Fruit fly (Drosophila melanogaster) whole organism: Measurements from ENCODE around the gene CG4829.

Experiments used
- CG8478 ChIP-seq: fragments of >200 bp; optimal IDR thresholded peaks from 2 replicates; lab custom pipeline; 2018; ENCODE audit warnings: inconsistent platforms
- Dll ChIP-seq: fragments of >200 bp; optimal IDR thresholded peaks from 2 replicates; lab custom pipeline; 2017
- EcR ChIP-seq, 2 experiments: fragments of >200 bp; optimal IDR thresholded peaks; 2 replicates each; lab custom pipeline; 2017; ENCODE audit warnings: missing biosample characterization in 2 of 2, missing genetic modification characterization in 2 of 2, missing genetic modification reagents in 2 of 2
- pan ChIP-seq: fragments of >200 bp; optimal IDR thresholded peaks from 2 replicates; lab custom pipeline; 2017
- psq ChIP-seq: fragments of >200 bp; optimal IDR thresholded peaks from 2 replicates; lab custom pipeline; 2017
- usp ChIP-seq: fragments of >200 bp; optimal IDR thresholded peaks from 2 replicates; lab custom pipeline; 2017; ENCODE audit warnings: missing biosample characterization, missing genetic modification characterization, mixed read lengths

CG4829 gene

dm6 chrX:16821216-16821615 lies 9.7 kb downstream of the CG4829 start:
- TF ChIP-seq CG8478 (lab: Kevin White, UChicago) (no peak), psq (no peak), pan (lab: Kevin White, UChicago) (no peak), Dll (no peak), usp (GFP tag; lab: Kevin White, UChicago) (no peak), EcR (GFP tag; optimal IDR thresholded peaks at IDR 0.05; lab: Kevin White, UChicago) (no peak)

dm6 chrX:16822080-16822479 lies 10.6 kb downstream of the CG4829 start:
- TF ChIP-seq EcR (GFP tag; optimal IDR thresholded peaks at IDR 0.05; lab: Kevin White, UChicago) (no peak), usp (GFP tag; lab: Kevin White, UChicago) (no peak), psq (no peak), pan (lab: Kevin White, UChicago) (no peak), Dll (no peak), CG8478 (lab: Kevin White, UChicago) (no peak)

- TF ChIP-seq usp (GFP tag; lab: Kevin White, UChicago) (no peak), CG8478 (lab: Kevin White, UChicago) (no peak), EcR (GFP tag; optimal IDR thresholded peaks at IDR 0.05; lab: Kevin White, UChicago) (no peak), pan (lab: Kevin White, UChicago) (no peak), Dll (no peak), psq (no peak)
These were observed 18.0 kb downstream of the CG4829 start for dm6 chrX:16829439-16830028.

dm6 chrX:16830081-16830480 lies 18.6 kb downstream of the CG4829 start:
- TF ChIP-seq EcR (GFP tag; optimal IDR thresholded peaks at IDR 0.05; lab: Kevin White, UChicago), result no peak
- no peak for TF ChIP-seq usp (GFP tag; lab: Kevin White, UChicago)
- TF ChIP-seq psq, result no peak
- TF ChIP-seq CG8478 (lab: Kevin White, UChicago), result no peak
- TF ChIP-seq Dll, result no peak
- TF ChIP-seq pan (lab: Kevin White, UChicago), result no peak

- TF ChIP-seq psq, result no peak
- TF ChIP-seq CG8478 (lab: Kevin White, UChicago), result no peak
These were observed 20.3 kb downstream of the CG4829 start for dm6 chrX:16831848-16832247.

dm6 chrX:16833097-16833496 lies 21.6 kb downstream of the CG4829 start:
- no peak for TF ChIP-seq psq
- TF ChIP-seq pan (lab: Kevin White, UChicago), result no peak
- TF ChIP-seq EcR (GFP tag; optimal IDR thresholded peaks at IDR 0.05; lab: Kevin White, UChicago), result no peak
- no peak for TF ChIP-seq CG8478 (lab: Kevin White, UChicago)
- no peak for TF ChIP-seq usp (GFP tag; lab: Kevin White, UChicago)
- no peak for TF ChIP-seq Dll

dm6 chrX:16834259-16834658 lies 22.8 kb downstream of the CG4829 start:
- TF ChIP-seq EcR (GFP tag; optimal IDR thresholded peaks at IDR 0.05; lab: Kevin White, UChicago), result no peak
- TF ChIP-seq Dll, result no peak
- no peak for TF ChIP-seq psq
- TF ChIP-seq CG8478 (lab: Kevin White, UChicago), result no peak
- no peak for TF ChIP-seq pan (lab: Kevin White, UChicago)
- no peak for TF ChIP-seq usp (GFP tag; lab: Kevin White, UChicago)

dm6 chrX:16835304-16835703 lies 23.8 kb downstream of the CG4829 start, which contains the start of the genes CG13004 and CG46306:
CG13004 (minus strand) TSS chrX:16835520.
CG46306 (minus strand) TSS chrX:16835520.
- TF ChIP-seq Dll (no peak), EcR (GFP tag; optimal IDR thresholded peaks at IDR 0.05; lab: Kevin White, UChicago) (no peak), CG8478 (lab: Kevin White, UChicago) (no peak), pan (lab: Kevin White, UChicago) (no peak), psq (no peak), usp (GFP tag; lab: Kevin White, UChicago) (no peak)

dm6 chrX:16836091-16836799 lies 24.7 kb downstream of the CG4829 start:
- no peak for TF ChIP-seq pan (lab: Kevin White, UChicago)
- no peak for TF ChIP-seq Dll
- no peak for TF ChIP-seq EcR (GFP tag; optimal IDR thresholded peaks at IDR 0.05; lab: Kevin White, UChicago)
- no peak for TF ChIP-seq CG8478 (lab: Kevin White, UChicago)
- no peak for TF ChIP-seq psq
- TF ChIP-seq usp (GFP tag; lab: Kevin White, UChicago), result no peak

- no peak for TF ChIP-seq pan (lab: Kevin White, UChicago)
- no peak for TF ChIP-seq EcR (GFP tag; optimal IDR thresholded peaks at IDR 0.05; lab: Kevin White, UChicago)
- no peak for TF ChIP-seq Dll
- TF ChIP-seq psq, result no peak
- no peak for TF ChIP-seq CG8478 (lab: Kevin White, UChicago)
- TF ChIP-seq usp (GFP tag; lab: Kevin White, UChicago), result no peak
These were observed 25.4 kb downstream of the CG4829 start for dm6 chrX:16836805-16837333.

dm6 chrX:16837588-16838178 lies 26.2 kb downstream of the CG4829 start:
- TF ChIP-seq EcR (GFP tag; optimal IDR thresholded peaks at IDR 0.05; lab: Kevin White, UChicago), result no peak
- TF ChIP-seq usp (GFP tag; lab: Kevin White, UChicago), result no peak
- no peak for TF ChIP-seq CG8478 (lab: Kevin White, UChicago)
- no peak for TF ChIP-seq pan (lab: Kevin White, UChicago)
- TF ChIP-seq Dll, result no peak
- no peak for TF ChIP-seq psq

dm6 chrX:16839033-16839432 lies 27.5 kb downstream of the CG4829 start:
- TF ChIP-seq pan (lab: Kevin White, UChicago) (no peak), usp (GFP tag; lab: Kevin White, UChicago) (no peak), psq (no peak), CG8478 (lab: Kevin White, UChicago) (no peak), EcR (GFP tag; optimal IDR thresholded peaks at IDR 0.05; lab: Kevin White, UChicago) (no peak), Dll (no peak)
